Worm (Caenorhabditis elegans) whole organism, mixed stage, embryonic: ENCODE results near the gene srv-8.

ENCODE experiments used
- M03D4.4 ChIP-seq: sonication (generic microtip); optimal IDR thresholded peaks from 2 replicates; lab custom pipeline; 2017; ENCODE audit warnings: mild to moderate bottlenecking, missing genetic modification characterization, missing compliant biosample characterization
- bed-3 ChIP-seq: fragments of 200-800 bp; sonication (Bioruptor generic); optimal IDR thresholded peaks from 3 replicates; lab custom pipeline; 2018; ENCODE audit warnings: mild to moderate bottlenecking, missing genetic modification characterization, moderate library complexity, missing compliant biosample characterization
- blmp-1 ChIP-seq: fragments of 150-350 bp; optimal IDR thresholded peaks from 2 replicates; lab custom pipeline; 2014; ENCODE audit warnings: missing biosample characterization, missing genetic modification characterization
- ceh-39 ChIP-seq: fragments of 150-350 bp; optimal IDR thresholded peaks from 2 replicates; lab custom pipeline; 2014; ENCODE audit warnings: missing biosample characterization, missing genetic modification characterization
- ceh-43 ChIP-seq: fragments of 200-800 bp; sonication (Bioruptor generic); optimal IDR thresholded peaks from 2 replicates; lab custom pipeline; 2018; ENCODE audit warnings: mild to moderate bottlenecking, missing genetic modification characterization, moderate library complexity, missing compliant biosample characterization
- ces-1 ChIP-seq: fragments of 150-350 bp; optimal IDR thresholded peaks from 2 replicates; lab custom pipeline; 2014; ENCODE audit warnings: missing biosample characterization, missing genetic modification reagents, missing genetic modification characterization
- drap-1 ChIP-seq: fragments of 200-800 bp; sonication (Bioruptor generic); optimal IDR thresholded peaks from 3 replicates; lab custom pipeline; 2018; ENCODE audit warnings: mild to moderate bottlenecking, missing genetic modification characterization, missing compliant biosample characterization
- elt-1 ChIP-seq: sonication (generic microtip); optimal IDR thresholded peaks from 2 replicates; lab custom pipeline; 2017; ENCODE audit warnings: missing genetic modification characterization, mild to moderate bottlenecking, missing compliant biosample characterization, antibody characterized with exemption, moderate library complexity, borderline replicate concordance; ENCODE audit not compliant: insufficient read depth
- elt-3 ChIP-seq: fragments of 150-350 bp; optimal IDR thresholded peaks from 2 replicates; lab custom pipeline; 2014; ENCODE audit warnings: missing biosample characterization, missing genetic modification characterization
- flh-1 ChIP-seq: fragments of 200-800 bp; sonication (Bioruptor generic); optimal IDR thresholded peaks from 2 replicates; lab custom pipeline; 2018; ENCODE audit warnings: mild to moderate bottlenecking, missing genetic modification characterization, moderate library complexity, missing compliant biosample characterization
- lin-13 ChIP-seq: fragments of 150-350 bp; optimal IDR thresholded peaks from 2 replicates; lab custom pipeline; 2014; ENCODE audit warnings: missing biosample characterization, missing genetic modification characterization
- lin-32 ChIP-seq: fragments of 200-800 bp; sonication (Bioruptor generic); optimal IDR thresholded peaks from 2 replicates; lab custom pipeline; 2018; ENCODE audit warnings: mild to moderate bottlenecking, missing genetic modification characterization, missing compliant biosample characterization
- lsy-2 ChIP-seq: fragments of 150-350 bp; optimal IDR thresholded peaks from 2 replicates; lab custom pipeline; 2014; ENCODE audit warnings: missing biosample characterization, missing genetic modification characterization
- mab-5 ChIP-seq: fragments of 150-350 bp; optimal IDR thresholded peaks from 2 replicates; lab custom pipeline; 2014; ENCODE audit warnings: missing biosample characterization, missing genetic modification characterization
- mep-1 ChIP-seq: fragments of 150-350 bp; optimal IDR thresholded peaks from 2 replicates; lab custom pipeline; 2017; ENCODE audit warnings: missing biosample characterization, missing genetic modification reagents, missing genetic modification characterization, inconsistent platforms
- mls-2 ChIP-seq: sonication (generic microtip); optimal IDR thresholded peaks from 2 replicates; lab custom pipeline; 2016; ENCODE audit warnings: mild to moderate bottlenecking, missing genetic modification characterization, moderate library complexity, missing compliant biosample characterization
- nhr-12 ChIP-seq: fragments of 150-350 bp; optimal IDR thresholded peaks from 2 replicates; lab custom pipeline; 2014; ENCODE audit warnings: missing biosample characterization, missing genetic modification characterization
- nhr-237 ChIP-seq: fragments of 150-350 bp; optimal IDR thresholded peaks from 2 replicates; lab custom pipeline; 2014; ENCODE audit warnings: missing biosample characterization, missing genetic modification characterization
- nhr-28 ChIP-seq: fragments of 150-350 bp; optimal IDR thresholded peaks from 2 replicates; lab custom pipeline; 2014; ENCODE audit warnings: missing biosample characterization, missing genetic modification characterization
- nhr-76 ChIP-seq: sonication (generic microtip); optimal IDR thresholded peaks from 2 replicates; lab custom pipeline; 2017; ENCODE audit warnings: missing biosample characterization, missing genetic modification characterization
- pha-4 ChIP-seq: fragments of 150-350 bp; optimal IDR thresholded peaks from 2 replicates; lab custom pipeline; 2018; ENCODE audit warnings: missing biosample characterization, missing genetic modification reagents, missing genetic modification characterization
- snpc-4 ChIP-seq: fragments of 150-350 bp; optimal IDR thresholded peaks from 2 replicates; lab custom pipeline; 2014; ENCODE audit warnings: missing biosample characterization, missing genetic modification characterization
- sptf-1 ChIP-seq: sonication (generic microtip); optimal IDR thresholded peaks from 2 replicates; lab custom pipeline; 2017; ENCODE audit warnings: mild to moderate bottlenecking, missing genetic modification characterization, moderate library complexity, missing compliant biosample characterization
- tbx-8 ChIP-seq: fragments of 200-800 bp; sonication (Bioruptor generic); optimal IDR thresholded peaks from 2 replicates; lab custom pipeline; 2018; ENCODE audit warnings: mild to moderate bottlenecking, missing genetic modification characterization, moderate library complexity, missing compliant biosample characterization
- unc-39 ChIP-seq: fragments of 150-350 bp; optimal IDR thresholded peaks from 2 replicates; lab custom pipeline; 2014; ENCODE audit warnings: missing biosample characterization, missing genetic modification characterization
- unc-62 ChIP-seq: fragments of 150-350 bp; optimal IDR thresholded peaks from 2 replicates; lab custom pipeline; 2014; ENCODE audit warnings: missing biosample characterization, missing genetic modification reagents, missing genetic modification characterization
- zip-8 ChIP-seq: fragments of 150-350 bp; optimal IDR thresholded peaks from 2 replicates; lab custom pipeline; 2014; ENCODE audit warnings: missing biosample characterization, missing genetic modification characterization
- ztf-11 ChIP-seq: fragments of 150-350 bp; optimal IDR thresholded peaks from 2 replicates; lab custom pipeline; 2014; ENCODE audit warnings: missing biosample characterization, missing genetic modification characterization

srv-8 gene

DNA sequence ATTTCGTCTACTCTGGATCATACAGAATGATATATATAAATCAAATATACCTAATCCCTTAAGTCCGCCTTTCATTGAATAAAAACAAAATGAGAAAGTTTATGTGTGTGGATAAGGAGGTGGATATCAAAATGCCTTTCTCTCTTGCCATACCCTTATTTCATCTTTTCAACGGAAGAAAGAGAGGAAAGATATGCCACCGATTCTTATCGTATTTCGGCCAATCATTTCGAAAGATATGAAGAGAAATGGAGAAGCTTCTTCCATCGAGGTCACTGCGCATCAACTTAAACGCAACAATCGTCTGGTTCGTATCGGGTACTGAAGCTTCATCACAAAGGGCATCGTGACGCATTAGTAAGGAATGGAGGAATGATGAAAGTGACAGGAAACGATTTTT lies 7.2 kb downstream of the srv-8 start:
- TF ChIP-seq snpc-4 (tag; lab: Kevin White, UChicago) (no peak), ces-1 (GFP tag; lab: Kevin White, UChicago) (no peak), elt-1 (tag; lab: Kevin White, UChicago) (peak; percentile 82), unc-39 (no peak), tbx-8 (GFP tag; lab: Kevin White, UChicago) (no peak), blmp-1 (peak; percentile 57), ceh-43 (GFP tag; lab: Kevin White, UChicago) (no peak), elt-3 (peak; percentile 46)
- TF ChIP-seq, all 35 proteins: peak for 3

DNA sequence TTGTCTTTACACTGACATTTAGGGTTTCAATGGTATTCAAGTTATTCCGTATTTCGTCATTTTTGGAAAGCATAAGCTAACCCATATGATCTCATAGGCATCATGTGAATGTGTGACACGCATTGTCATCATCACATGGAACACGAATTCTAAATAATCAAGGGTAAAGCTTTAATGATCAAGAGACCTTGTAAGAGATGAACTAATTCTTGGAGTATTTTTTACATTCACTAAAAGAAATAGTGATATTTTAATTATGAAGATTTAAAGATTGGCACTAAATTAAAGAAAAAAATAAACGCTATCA lies 8.6 kb downstream of the srv-8 start:
- TF ChIP-seq lin-32 (GFP tag; lab: Kevin White, UChicago) = no peak
- TF ChIP-seq elt-3 = no peak
- TF ChIP-seq nhr-12 = no peak
- TF ChIP-seq nhr-28 (tag; lab: Kevin White, UChicago) = no peak
- TF ChIP-seq tbx-8 (GFP tag; lab: Kevin White, UChicago) = no peak
- no peak for TF ChIP-seq flh-1 (GFP tag; lab: Kevin White, UChicago)
- no peak for TF ChIP-seq blmp-1

DNA sequence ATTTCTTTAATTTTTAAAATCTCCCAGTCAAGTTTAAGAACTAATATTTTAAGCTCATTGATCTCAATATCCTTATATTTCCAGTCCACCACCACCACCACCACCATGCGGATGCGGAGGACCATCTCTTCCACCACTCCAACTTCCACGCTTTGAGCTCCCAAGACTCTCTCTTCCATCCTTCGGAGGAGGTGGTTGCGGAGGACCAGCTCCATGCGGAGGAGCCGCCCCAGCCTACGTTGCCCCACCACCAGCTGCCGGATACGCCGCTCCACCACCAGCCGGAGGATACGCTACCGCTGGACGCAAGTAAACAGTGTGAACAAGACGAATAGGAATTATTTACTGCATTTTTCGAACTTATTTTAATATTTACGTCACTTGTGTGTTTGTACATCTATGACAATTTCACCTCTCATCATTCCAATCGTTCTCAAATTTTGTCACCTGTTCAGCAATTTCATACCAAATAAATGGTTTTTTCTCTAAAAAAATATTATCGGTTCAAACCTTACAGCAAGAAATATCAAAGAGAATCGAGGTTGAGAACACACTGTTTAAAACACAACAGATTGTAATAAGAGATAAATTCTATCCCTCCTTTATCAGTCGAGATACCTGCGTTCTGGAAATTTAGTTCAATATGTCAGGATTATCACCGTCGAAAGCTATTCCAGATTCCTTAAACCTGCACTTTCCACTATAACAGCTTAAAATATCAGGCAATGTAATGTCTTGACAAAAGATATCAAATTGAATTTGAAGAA lies 9.1 kb downstream of the srv-8 start:
- TF ChIP-seq elt-1 (tag; lab: Kevin White, UChicago) (no peak), snpc-4 (tag; lab: Kevin White, UChicago) (no peak), nhr-28 (tag; lab: Kevin White, UChicago) (no peak), ceh-43 (GFP tag; lab: Kevin White, UChicago) (no peak), M03D4.4 (tag; lab: Kevin White, UChicago) (no peak), bed-3 (GFP tag; lab: Kevin White, UChicago) (no peak), unc-39 (no peak), tbx-8 (GFP tag; lab: Kevin White, UChicago) (no peak), nhr-76 (tag; lab: Kevin White, UChicago) (no peak), mep-1 (tag; lab: Kevin White, UChicago) (no peak), lin-13 (no peak), lin-32 (GFP tag; lab: Kevin White, UChicago) (no peak), blmp-1 (no peak), ztf-11 (tag; lab: Kevin White, UChicago) (no peak), ces-1 (GFP tag; lab: Kevin White, UChicago) (no peak), drap-1 (GFP tag; lab: Kevin White, UChicago) (no peak), lsy-2 (no peak), ceh-39 (tag; lab: Kevin White, UChicago) (no peak)
- TF ChIP-seq, all 35 proteins: peak for 0

DNA sequence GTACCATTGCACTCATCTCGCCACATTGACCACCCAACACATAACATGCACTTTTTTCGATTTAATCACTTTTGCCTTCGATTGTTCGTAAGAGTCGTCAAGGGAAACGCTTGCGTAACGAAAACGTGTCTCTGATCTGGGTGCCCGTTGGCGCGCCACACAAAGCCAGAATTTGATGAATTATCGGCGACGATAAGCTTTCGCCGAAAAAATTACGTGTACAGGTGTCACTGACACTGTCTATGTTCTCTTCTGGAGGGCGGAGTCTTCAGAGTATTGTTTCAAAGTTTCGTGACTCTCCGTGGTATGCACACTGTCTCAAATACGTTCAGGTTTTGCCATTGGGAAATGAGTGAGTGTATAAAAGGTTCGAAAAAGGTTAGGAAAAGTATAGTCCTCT lies 9.9 kb downstream of the srv-8 start, which contains the start of gene F53F1.4:
F53F1.4 (plus strand) TSS at position 390 of the 400 bp plus-strand sequence.
- no peak for TF ChIP-seq mls-2 (tag; lab: Kevin White, UChicago)
- TF ChIP-seq lsy-2 = no peak
- no peak for TF ChIP-seq elt-3
- TF ChIP-seq flh-1 (GFP tag; lab: Kevin White, UChicago) = no peak
- no peak for TF ChIP-seq mep-1 (tag; lab: Kevin White, UChicago)
- TF ChIP-seq elt-1 (tag; lab: Kevin White, UChicago) = no peak
- TF ChIP-seq bed-3 (GFP tag; lab: Kevin White, UChicago) = no peak
- TF ChIP-seq ceh-39 (tag; lab: Kevin White, UChicago) = no peak
- no peak for TF ChIP-seq unc-62
- no peak for TF ChIP-seq lin-13
- TF ChIP-seq ceh-43 (GFP tag; lab: Kevin White, UChicago) = no peak
- TF ChIP-seq mab-5 (tag; lab: Kevin White, UChicago) = no peak
- no peak for TF ChIP-seq M03D4.4 (tag; lab: Kevin White, UChicago)
- no peak for TF ChIP-seq ztf-11 (tag; lab: Kevin White, UChicago)
- no peak for TF ChIP-seq nhr-237 (tag; lab: Kevin White, UChicago)
- TF ChIP-seq pha-4 (tag; lab: Kevin White, UChicago) = no peak
- no peak for TF ChIP-seq nhr-76 (tag; lab: Kevin White, UChicago)
- TF ChIP-seq unc-39 = no peak
- no peak for TF ChIP-seq nhr-12

DNA sequence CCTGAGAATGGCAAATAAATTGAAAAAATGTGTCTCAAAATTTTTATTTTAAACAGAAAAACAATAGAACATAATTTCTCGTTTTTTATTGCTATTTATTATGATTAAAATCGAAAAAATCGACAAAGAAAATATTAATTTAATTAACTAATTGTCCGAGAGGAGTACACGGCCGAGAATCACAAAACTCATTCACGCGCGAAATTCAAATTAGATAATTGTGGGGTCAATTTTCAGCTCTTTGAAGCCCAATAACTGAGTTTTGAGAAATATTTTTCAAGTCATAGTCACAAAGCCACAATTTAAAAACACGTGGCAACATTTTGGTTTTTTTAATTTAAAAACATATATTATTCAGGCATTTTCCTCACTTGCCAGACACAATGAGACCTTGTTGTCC lies 11.5 kb downstream of the srv-8 start:
- no peak for TF ChIP-seq unc-39
- TF ChIP-seq ces-1 (GFP tag; lab: Kevin White, UChicago) = peak; percentile 68

DNA sequence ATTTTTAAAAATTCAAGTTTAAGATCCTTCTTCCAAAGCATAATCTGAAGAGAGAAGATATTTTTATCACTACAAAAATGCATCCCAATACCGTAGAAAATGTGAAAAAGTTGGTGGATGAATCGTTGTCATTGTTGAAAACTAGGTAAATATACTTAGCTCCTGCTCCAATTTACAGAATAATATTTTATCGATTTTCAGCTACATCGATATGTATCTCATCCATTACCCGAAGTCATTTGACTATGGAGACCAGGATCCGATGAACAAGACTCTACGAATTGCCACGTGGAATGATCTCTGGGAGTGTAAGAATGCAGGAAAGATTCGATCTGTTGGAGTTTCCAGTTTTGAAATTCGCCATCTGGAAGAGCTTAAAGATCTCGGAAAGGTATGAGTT lies 12.1 kb downstream of the srv-8 start:
- no peak for TF ChIP-seq ceh-43 (GFP tag; lab: Kevin White, UChicago)
- TF ChIP-seq flh-1 (GFP tag; lab: Kevin White, UChicago) = no peak
- no peak for TF ChIP-seq zip-8 (tag; lab: Kevin White, UChicago)
- no peak for TF ChIP-seq drap-1 (GFP tag; lab: Kevin White, UChicago)
- TF ChIP-seq sptf-1 (tag; lab: Kevin White, UChicago) = no peak
- TF ChIP-seq ceh-39 (tag; lab: Kevin White, UChicago) = no peak
- no peak for TF ChIP-seq lsy-2
- TF ChIP-seq mep-1 (tag; lab: Kevin White, UChicago) = no peak
- TF ChIP-seq snpc-4 (tag; lab: Kevin White, UChicago) = no peak
- TF ChIP-seq unc-39 = no peak
